Worm (Caenorhabditis elegans) whole organism, L4 larva: ENCODE measurements around the gene C55A6.11.

Experiments
- Y105C5A.15 ChIP-seq: fragments of 200-800 bp; sonication (Bioruptor generic); IDR thresholded peaks from 2 replicates; pipeline ENCODE4 v1.3.6; 2022; ENCODE audit warnings: missing genetic modification characterization, missing compliant biosample characterization
- aha-1 ChIP-seq: fragments of 150-350 bp; peaks from one replicate; lab custom pipeline; 2014; ENCODE audit warnings: missing biosample characterization, missing genetic modification characterization
- aly-2 ChIP-seq: sonication (generic microtip); optimal IDR thresholded peaks from 2 replicates; lab custom pipeline; 2018; ENCODE audit warnings: missing biosample characterization, missing genetic modification characterization
- ama-1 ChIP-seq: fragments of 150-350 bp; optimal IDR thresholded peaks from 2 replicates; lab custom pipeline; 2014; ENCODE audit warnings: inconsistent platforms, mixed read lengths
- daf-12 ChIP-seq: fragments of 150-350 bp; optimal IDR thresholded peaks from 2 replicates; lab custom pipeline; 2014; ENCODE audit warnings: missing biosample characterization, missing genetic modification reagents, missing genetic modification characterization
- duxl-1 ChIP-seq: sonication (generic microtip); optimal IDR thresholded peaks from 2 replicates; lab custom pipeline; 2016; ENCODE audit warnings: mild to moderate bottlenecking, missing genetic modification characterization, moderate library complexity, missing compliant biosample characterization; ENCODE audit not compliant: poor library complexity
- lin-38 ChIP-seq: fragments of 200-800 bp; sonication (Bioruptor generic); IDR thresholded peaks from 2 replicates; pipeline ENCODE4 v1.3.6; 2022; ENCODE audit warnings: missing genetic modification reagents, missing genetic modification characterization, missing compliant biosample characterization
- nhr-77 ChIP-seq: fragments of 150-350 bp; optimal IDR thresholded peaks from 2 replicates; lab custom pipeline; 2014; ENCODE audit warnings: missing biosample characterization, missing genetic modification characterization
- pha-4 ChIP-seq, 2 experiments: fragments of 150-350 bp in 1 of 2; fragments of 200-800 bp in 1 of 2; sonication (Bioruptor generic) in 1 of 2; IDR thresholded peaks in 1 of 2; optimal IDR thresholded peaks in 1 of 2; 2 replicates each; pipeline versions ENCODE4 v1.3.6 to Lab custom; 2014 to 2022; ENCODE audit warnings: missing genetic modification characterization in 2 of 2, missing genetic modification reagents in 2 of 2, missing biosample characterization in 1 of 2, missing compliant biosample characterization in 1 of 2
- spr-1 ChIP-seq: sonication (generic microtip); optimal IDR thresholded peaks from 2 replicates; lab custom pipeline; 2016; ENCODE audit warnings: mild to moderate bottlenecking, missing genetic modification characterization, missing compliant biosample characterization
- zag-1 ChIP-seq: fragments of 150-350 bp; optimal IDR thresholded peaks from 2 replicates; lab custom pipeline; 2014; ENCODE audit warnings: missing biosample characterization, missing genetic modification characterization
- ztf-11 ChIP-seq: fragments of 150-350 bp; optimal IDR thresholded peaks from 2 replicates; lab custom pipeline; 2014; ENCODE audit warnings: missing biosample characterization, missing genetic modification characterization

DNA sequence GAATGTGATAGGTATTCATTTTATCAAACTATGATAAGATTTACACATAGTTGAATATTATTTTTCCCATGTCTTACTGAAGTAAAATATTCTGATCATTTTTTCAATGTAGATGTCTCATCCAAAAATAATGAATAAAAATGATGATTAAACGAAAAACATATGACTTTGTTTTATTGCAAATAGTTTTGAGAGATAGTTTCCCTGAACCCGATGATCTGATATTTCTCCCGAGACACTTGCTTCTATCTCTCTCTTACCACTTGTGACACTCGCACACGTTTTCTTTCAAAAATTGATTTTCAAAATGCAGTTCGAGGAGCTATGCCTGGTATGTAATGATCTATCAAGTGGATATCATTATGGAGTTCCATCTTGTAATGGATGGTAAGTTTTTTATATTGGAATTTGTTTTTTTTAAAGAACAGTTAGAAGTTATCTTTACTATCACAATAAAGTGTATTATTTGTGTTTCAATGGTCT lies 49.9 kb downstream of the C55A6.11 start, which contains the start of the genes nhr-101 and pms-2:
- TF ChIP-seq spr-1 (tag; lab: Kevin White, UChicago) = no peak
- no peak for TF ChIP-seq ztf-11 (tag; lab: Kevin White, UChicago)
- no peak for TF ChIP-seq Y105C5A.15 (GFP tag; lab: Robert Waterston, UW)
- no peak for TF ChIP-seq aly-2 (tag; lab: Kevin White, UChicago)
- TF ChIP-seq daf-12 (tag; lab: Kevin White, UChicago) = no peak
- TF ChIP-seq zag-1 (tag; lab: Kevin White, UChicago) = no peak
- TF ChIP-seq duxl-1 (tag; lab: Kevin White, UChicago) = no peak
- no peak for TF ChIP-seq ama-1
- no peak for TF ChIP-seq pha-4 (GFP tag; IDR thresholded peaks at IDR 0.05; lab: Robert Waterston, UW)
- TF ChIP-seq pha-4 (tag; optimal IDR thresholded peaks at IDR 0.05; lab: Kevin White, UChicago) = no peak
- TF ChIP-seq nhr-77 (tag; lab: Kevin White, UChicago) = no peak
- no peak for TF ChIP-seq aha-1 (tag; lab: Kevin White, UChicago)
- TF ChIP-seq lin-38 (GFP tag; lab: Robert Waterston, UW) = no peak
